Worm (Caenorhabditis elegans): ENCODE results near the gene pepm-1.

- TF ChIP-seq nhr-179 (tag; optimal IDR thresholded peaks at IDR 0.05) (no peak), snpc-4 (GFP tag; optimal IDR thresholded peaks at IDR 0.05) (no peak), snpc-4 (tag; optimal IDR thresholded peaks at IDR 0.05) (no peak), T26A5.8 (tag; optimal IDR thresholded peaks at IDR 0.05) (no peak), attf-6 (GFP tag; IDR thresholded peaks at IDR 0.05) (no peak), F22D6.2 (tag; optimal IDR thresholded peaks at IDR 0.05) (no peak), ceh-79 (tag; optimal IDR thresholded peaks at IDR 0.05) (no peak)
Measured at ce11 chrV:14316525-14316924, 12.4 kb upstream of the pepm-1 start, which contains the start of gene F47B8.2.
